Worm (Caenorhabditis elegans) whole organism, L3 larva: Measurements from ENCODE around the gene F18C5.10.

Experiments used
- R02D3.7 ChIP-seq: fragments of 150-350 bp; optimal IDR thresholded peaks from 2 replicates; lab custom pipeline; 2014; ENCODE audit warnings: missing biosample characterization, missing genetic modification characterization
- ZK546.5 ChIP-seq: sonication (generic microtip); optimal IDR thresholded peaks from 2 replicates; lab custom pipeline; 2017; ENCODE audit warnings: missing biosample characterization, missing genetic modification characterization
- aly-2 ChIP-seq: fragments of 150-350 bp; optimal IDR thresholded peaks from 2 replicates; lab custom pipeline; 2014; ENCODE audit warnings: missing biosample characterization, missing genetic modification characterization
- ama-1 ChIP-seq: fragments of 150-350 bp; optimal IDR thresholded peaks from 2 replicates; lab custom pipeline; 2018
- ceh-16 ChIP-seq: sonication (generic microtip); optimal IDR thresholded peaks from 2 replicates; lab custom pipeline; 2017; ENCODE audit warnings: missing biosample characterization, missing genetic modification characterization
- ceh-82 ChIP-seq: fragments of 150-350 bp; optimal IDR thresholded peaks from 2 replicates; lab custom pipeline; 2014; ENCODE audit warnings: missing biosample characterization, missing genetic modification characterization
- ceh-9 ChIP-seq: sonication (generic microtip); optimal IDR thresholded peaks from 2 replicates; lab custom pipeline; 2018; ENCODE audit warnings: missing biosample characterization, missing genetic modification characterization
- daf-12 ChIP-seq: fragments of 150-350 bp; optimal IDR thresholded peaks from 2 replicates; lab custom pipeline; 2014; ENCODE audit warnings: missing biosample characterization, missing genetic modification reagents, missing genetic modification characterization
- egl-27 ChIP-seq: sonication (generic microtip); optimal IDR thresholded peaks from 4 replicates; lab custom pipeline; 2017; ENCODE audit warnings: missing biosample characterization, missing genetic modification reagents, missing genetic modification characterization
- egl-5 ChIP-seq: fragments of 150-350 bp; optimal IDR thresholded peaks from 2 replicates; lab custom pipeline; 2017; ENCODE audit warnings: missing biosample characterization, missing genetic modification reagents, missing genetic modification characterization, inconsistent platforms
- elt-1 ChIP-seq: fragments of 150-350 bp; optimal IDR thresholded peaks from 2 replicates; lab custom pipeline; 2014; ENCODE audit warnings: missing biosample characterization, missing genetic modification characterization
- elt-2 ChIP-seq: sonication (generic microtip); optimal IDR thresholded peaks from 2 replicates; lab custom pipeline; 2016; ENCODE audit warnings: missing genetic modification reagents, mild to moderate bottlenecking, missing genetic modification characterization, missing compliant biosample characterization
- elt-3 ChIP-seq, 3 experiments: fragments of 150-350 bp in 1 of 3; sonication (generic microtip) in 2 of 3; optimal IDR thresholded peaks; 2 replicates in 2 of 3; 4 replicates in 1 of 3; lab custom pipeline; 2014 to 2017; ENCODE audit warnings: missing biosample characterization in 3 of 3, missing genetic modification characterization in 3 of 3
- eor-1 ChIP-seq, 2 experiments: fragments of 150-350 bp; optimal IDR thresholded peaks; 2 replicates each; lab custom pipeline; 2014 to 2018; ENCODE audit warnings: missing biosample characterization in 2 of 2, missing genetic modification characterization in 2 of 2
- fkh-10 ChIP-seq: sonication (generic microtip); optimal IDR thresholded peaks from 2 replicates; lab custom pipeline; 2017; ENCODE audit warnings: missing biosample characterization, missing genetic modification reagents, missing genetic modification characterization
- fkh-2 ChIP-seq: fragments of 150-350 bp; optimal IDR thresholded peaks from 2 replicates; lab custom pipeline; 2014; ENCODE audit warnings: missing biosample characterization, missing genetic modification reagents, missing genetic modification characterization
- hmg-11 ChIP-seq: sonication (generic microtip); optimal IDR thresholded peaks from 2 replicates; lab custom pipeline; 2016; ENCODE audit warnings: missing genetic modification characterization, missing compliant biosample characterization
- jun-1 ChIP-seq: fragments of 150-350 bp; optimal IDR thresholded peaks from 2 replicates; lab custom pipeline; 2014; ENCODE audit warnings: missing biosample characterization, missing genetic modification reagents, missing genetic modification characterization
- lsy-12 ChIP-seq: sonication (generic microtip); optimal IDR thresholded peaks from 2 replicates; lab custom pipeline; 2016; ENCODE audit warnings: mild to moderate bottlenecking, missing genetic modification characterization, missing compliant biosample characterization
- mdl-1 ChIP-seq: fragments of 150-350 bp; optimal IDR thresholded peaks from 2 replicates; lab custom pipeline; 2014; ENCODE audit warnings: missing biosample characterization, missing genetic modification characterization
- nhr-12 ChIP-seq: fragments of 150-350 bp; optimal IDR thresholded peaks from 2 replicates; lab custom pipeline; 2014; ENCODE audit warnings: missing biosample characterization, missing genetic modification characterization
- nhr-23 ChIP-seq: fragments of 150-350 bp; optimal IDR thresholded peaks from 2 replicates; lab custom pipeline; 2014; ENCODE audit warnings: missing biosample characterization, missing genetic modification reagents, missing genetic modification characterization
- nhr-25 ChIP-seq: sonication (generic microtip); optimal IDR thresholded peaks from 2 replicates; lab custom pipeline; 2017; ENCODE audit warnings: missing biosample characterization, missing genetic modification characterization
- nhr-43 ChIP-seq: sonication (generic microtip); optimal IDR thresholded peaks from 2 replicates; lab custom pipeline; 2016; ENCODE audit warnings: mild to moderate bottlenecking, missing genetic modification characterization, missing compliant biosample characterization; ENCODE audit not compliant: poor library complexity, severe bottlenecking
- nhr-67 ChIP-seq: fragments of 150-350 bp; optimal IDR thresholded peaks from 2 replicates; lab custom pipeline; 2014; ENCODE audit warnings: missing biosample characterization, missing genetic modification characterization
- nhr-77 ChIP-seq: fragments of 150-350 bp; optimal IDR thresholded peaks from 2 replicates; lab custom pipeline; 2014; ENCODE audit warnings: missing biosample characterization, missing genetic modification characterization
- pha-4 ChIP-seq: fragments of 150-350 bp; optimal IDR thresholded peaks from 2 replicates; lab custom pipeline; 2014; ENCODE audit warnings: missing biosample characterization, missing genetic modification reagents, missing genetic modification characterization
- pqm-1 ChIP-seq: fragments of 150-350 bp; optimal IDR thresholded peaks from 2 replicates; lab custom pipeline; 2017; ENCODE audit warnings: missing biosample characterization, missing genetic modification characterization, inconsistent platforms
- skn-1 ChIP-seq: fragments of 150-350 bp; optimal IDR thresholded peaks from 2 replicates; lab custom pipeline; 2014; ENCODE audit warnings: missing biosample characterization, missing genetic modification characterization
- snpc-4 ChIP-seq: fragments of 150-350 bp; optimal IDR thresholded peaks from 2 replicates; lab custom pipeline; 2014; ENCODE audit warnings: missing biosample characterization, missing genetic modification characterization
- tbx-2 ChIP-seq: sonication (generic microtip); optimal IDR thresholded peaks from 2 replicates; lab custom pipeline; 2016; ENCODE audit warnings: mild to moderate bottlenecking, missing genetic modification characterization, missing compliant biosample characterization
- zag-1 ChIP-seq: fragments of 150-350 bp; optimal IDR thresholded peaks from 2 replicates; lab custom pipeline; 2014; ENCODE audit warnings: missing biosample characterization, missing genetic modification characterization
- ztf-11 ChIP-seq: fragments of 150-350 bp; optimal IDR thresholded peaks from 2 replicates; lab custom pipeline; 2014; ENCODE audit warnings: missing biosample characterization, missing genetic modification characterization
- ztf-4 ChIP-seq: fragments of 150-350 bp; optimal IDR thresholded peaks from 2 replicates; lab custom pipeline; 2014; ENCODE audit warnings: missing biosample characterization, missing genetic modification characterization

F18C5.10 gene

ce11 chrII:6562203-6562867, 1.1 kb upstream of the F18C5.10 start:
- TF ChIP-seq pha-4: peak; percentile 63
- TF ChIP-seq ztf-4 (tag; lab: Kevin White, UChicago): no peak
- TF ChIP-seq aly-2: no peak
- no peak for TF ChIP-seq ceh-16 (tag; lab: Kevin White, UChicago)
- peak; percentile 5 for TF ChIP-seq jun-1 (tag; lab: Kevin White, UChicago)
- TF ChIP-seq tbx-2 (tag; lab: Kevin White, UChicago): no peak
- TF ChIP-seq fkh-2 (tag; lab: Kevin White, UChicago): no peak
- peak; percentile 68 for TF ChIP-seq egl-5
- peak; percentile 46 for TF ChIP-seq ama-1
- TF ChIP-seq nhr-43 (tag; lab: Kevin White, UChicago): peak; percentile 32
- peak; percentile 64 for TF ChIP-seq nhr-23 (tag; lab: Kevin White, UChicago)
- TF ChIP-seq pqm-1 (tag; lab: Kevin White, UChicago): no peak
- peak; percentile 85 for TF ChIP-seq nhr-25 (tag; lab: Kevin White, UChicago)
- TF ChIP-seq lsy-12: no peak
- TF ChIP-seq elt-3 (tag; optimal IDR thresholded peaks at IDR 0.05; lab: Kevin White, UChicago): peak in 1 of 3 experiments; percentile 45
- no peak for TF ChIP-seq ceh-82 (tag; lab: Kevin White, UChicago)
- no peak for TF ChIP-seq ztf-11 (tag; lab: Kevin White, UChicago)
- TF ChIP-seq mdl-1 (tag; lab: Kevin White, UChicago): no peak
- TF ChIP-seq ceh-9: no peak

ce11 chrII:6560291-6560690, 953 bp downstream of the F18C5.10 start:
- TF ChIP-seq nhr-43 (tag; lab: Kevin White, UChicago): no peak
- TF ChIP-seq nhr-12 (tag; lab: Kevin White, UChicago): no peak
- TF ChIP-seq ZK546.5: no peak
- no peak for TF ChIP-seq mdl-1 (tag; lab: Kevin White, UChicago)
- no peak for TF ChIP-seq ztf-11 (tag; lab: Kevin White, UChicago)
- TF ChIP-seq lsy-12: no peak
- TF ChIP-seq eor-1 (tag; optimal IDR thresholded peaks at IDR 0.05; lab: Kevin White, UChicago): no peak
- TF ChIP-seq egl-27: no peak
- TF ChIP-seq zag-1: no peak
- TF ChIP-seq ztf-4 (tag; lab: Kevin White, UChicago): no peak

ce11 chrII:6558887-6559286, 2.4 kb downstream of the F18C5.10 start:
- no peak for TF ChIP-seq snpc-4 (tag; lab: Kevin White, UChicago)
- peak; percentile 43 for TF ChIP-seq pha-4
- TF ChIP-seq elt-2 (tag; lab: Kevin White, UChicago): no peak
- peak; percentile 43 for TF ChIP-seq ama-1
- TF ChIP-seq, all 47 proteins: peak for 2

- no peak for TF ChIP-seq nhr-12 (tag; lab: Kevin White, UChicago)
- TF ChIP-seq elt-2 (tag; lab: Kevin White, UChicago): no peak
- no peak for TF ChIP-seq nhr-67 (tag; lab: Kevin White, UChicago)
- TF ChIP-seq nhr-43 (tag; lab: Kevin White, UChicago): no peak
- no peak for TF ChIP-seq R02D3.7 (tag; lab: Kevin White, UChicago)
- TF ChIP-seq fkh-10 (GFP tag; lab: Kevin White, UChicago): no peak
- TF ChIP-seq hmg-11 (tag; lab: Kevin White, UChicago): no peak
- TF ChIP-seq nhr-77 (tag; lab: Kevin White, UChicago): no peak
- TF ChIP-seq skn-1 (tag; lab: Kevin White, UChicago): no peak
- no peak for TF ChIP-seq elt-3 (tag; optimal IDR thresholded peaks at IDR 0.05; lab: Kevin White, UChicago)
- TF ChIP-seq daf-12 (tag; lab: Kevin White, UChicago): no peak
- no peak for TF ChIP-seq ceh-82 (tag; lab: Kevin White, UChicago)
- TF ChIP-seq ztf-4 (tag; lab: Kevin White, UChicago): no peak
- TF ChIP-seq pqm-1 (tag; lab: Kevin White, UChicago): no peak
- TF ChIP-seq elt-1 (tag; lab: Kevin White, UChicago): no peak
These were observed 6.6 kb downstream of the F18C5.10 start, which contains the start of gene wrn-1 for ce11 chrII:6554677-6555076. TSS of gene wrn-1 (plus strand) at chrII:6554977.
